Fruit fly (Drosophila melanogaster) whole organism, embryonic: ENCODE data around the gene Moca-cyp.
A peak's percentile ranks its signal among the peaks of the same experiment; 100 is the strongest.

Experiments
- BEAF-32 ChIP-seq: fragments of 200-800 bp; sonication (Bioruptor generic); optimal IDR thresholded peaks from 3 replicates; lab custom pipeline; 2017; ENCODE audit warnings: missing biosample characterization, missing genetic modification characterization, mild to moderate bottlenecking, moderate library complexity, missing genetic modification reagents
- Blimp-1 ChIP-seq: fragments of 200-800 bp; sonication (Bioruptor generic); optimal IDR thresholded peaks from 3 replicates; lab custom pipeline; 2018; ENCODE audit warnings: missing biosample characterization, missing genetic modification characterization, mild to moderate bottlenecking, moderate library complexity, missing genetic modification reagents
- CG11398 ChIP-seq: fragments of 200-800 bp; sonication (Bioruptor generic); optimal IDR thresholded peaks from 2 replicates; lab custom pipeline; 2016; ENCODE audit warnings: missing biosample characterization, missing genetic modification characterization
- CG13894 ChIP-seq: fragments of 200-800 bp; sonication (Bioruptor generic); optimal IDR thresholded peaks from 3 replicates; lab custom pipeline; 2018; ENCODE audit warnings: missing biosample characterization, mild to moderate bottlenecking, missing genetic modification characterization, moderate library complexity
- CG15073 ChIP-seq: fragments of 200-800 bp; sonication (Bioruptor generic); optimal IDR thresholded peaks from 2 replicates; lab custom pipeline; 2016; ENCODE audit warnings: missing biosample characterization, missing genetic modification characterization
- CG15514 ChIP-seq: fragments of 200-800 bp; sonication (Bioruptor generic); optimal IDR thresholded peaks from 3 replicates; lab custom pipeline; 2017; ENCODE audit warnings: missing biosample characterization, missing genetic modification characterization, mild to moderate bottlenecking, moderate library complexity, missing genetic modification reagents
- CG15696 ChIP-seq: fragments of 200-800 bp; sonication (Bioruptor generic); optimal IDR thresholded peaks from 2 replicates; lab custom pipeline; 2019; ENCODE audit warnings: missing biosample characterization, mild to moderate bottlenecking, missing genetic modification characterization, moderate library complexity
- CG2678 ChIP-seq: fragments of 200-800 bp; sonication (Bioruptor generic); optimal IDR thresholded peaks from 3 replicates; lab custom pipeline; 2019; ENCODE audit warnings: missing biosample characterization, mild to moderate bottlenecking, missing genetic modification characterization, moderate library complexity
- CG30403 ChIP-seq: fragments of 200-800 bp; sonication (Bioruptor generic); optimal IDR thresholded peaks from 3 replicates; lab custom pipeline; 2016; ENCODE audit warnings: missing biosample characterization, missing genetic modification characterization
- CG3281 ChIP-seq: fragments of 200-800 bp; sonication (Bioruptor generic); optimal IDR thresholded peaks from 3 replicates; lab custom pipeline; 2017; ENCODE audit warnings: missing biosample characterization, mild to moderate bottlenecking, missing genetic modification characterization
- CG3407 ChIP-seq: fragments of 200-800 bp; sonication (Bioruptor generic); optimal IDR thresholded peaks from 2 replicates; lab custom pipeline; 2018; ENCODE audit warnings: missing biosample characterization, mild to moderate bottlenecking, missing genetic modification characterization
- CG3838 ChIP-seq: fragments of 200-800 bp; sonication (Bioruptor generic); optimal IDR thresholded peaks from 3 replicates; lab custom pipeline; 2016; ENCODE audit warnings: missing biosample characterization, missing genetic modification characterization
- CG5953 ChIP-seq: fragments of 200-800 bp; sonication (Bioruptor generic); IDR thresholded peaks from 2 replicates; pipeline ENCODE4 v1.3.6; 2022; ENCODE audit warnings: missing biosample characterization, missing genetic modification characterization
- CG6175 ChIP-seq: fragments of 200-800 bp; sonication (Bioruptor generic); IDR thresholded peaks from 3 replicates; pipeline ENCODE4 v1.3.6; 2022; ENCODE audit warnings: missing biosample characterization, missing genetic modification characterization
- CG6254 ChIP-seq: fragments of 200-800 bp; sonication (Bioruptor generic); optimal IDR thresholded peaks from 3 replicates; lab custom pipeline; 2017; ENCODE audit warnings: mild to moderate bottlenecking, missing biosample characterization, missing genetic modification reagents, missing genetic modification characterization
- CG6813 ChIP-seq: fragments of 200-800 bp; sonication (Bioruptor generic); optimal IDR thresholded peaks from 2 replicates; lab custom pipeline; 2017; ENCODE audit warnings: missing biosample characterization, missing genetic modification characterization, mild to moderate bottlenecking, moderate library complexity, missing genetic modification reagents
- CG6854 ChIP-seq: fragments of 200-800 bp; sonication (Bioruptor generic); optimal IDR thresholded peaks from 3 replicates; lab custom pipeline; 2017; ENCODE audit warnings: missing biosample characterization, mild to moderate bottlenecking, missing genetic modification characterization
- CG7357 ChIP-seq: fragments of 200-800 bp; sonication (Bioruptor generic); IDR thresholded peaks from 3 replicates; pipeline ENCODE4 v1.3.6; 2022; ENCODE audit warnings: missing biosample characterization, missing genetic modification characterization
- CG7963 ChIP-seq: fragments of 200-800 bp; sonication (Bioruptor generic); IDR thresholded peaks from 3 replicates; pipeline ENCODE4 v1.3.6; 2022; ENCODE audit warnings: missing biosample characterization, missing genetic modification characterization; ENCODE audit not compliant: partially characterized antibody
- CG8290 ChIP-seq, 3 experiments: fragments of 200-800 bp; sonication (Bioruptor generic); optimal IDR thresholded peaks; 2 replicates each; lab custom pipeline; 2016 to 2019; ENCODE audit warnings: missing biosample characterization in 3 of 3, missing genetic modification characterization in 3 of 3, mild to moderate bottlenecking in 2 of 3, moderate library complexity in 1 of 3
- CG8944 ChIP-seq: fragments of 200-800 bp; sonication (Bioruptor generic); optimal IDR thresholded peaks from 3 replicates; lab custom pipeline; 2016; ENCODE audit warnings: missing biosample characterization, missing genetic modification characterization
- CG9437 ChIP-seq: fragments of 200-800 bp; sonication (Bioruptor generic); optimal IDR thresholded peaks from 2 replicates; lab custom pipeline; 2018; ENCODE audit warnings: missing biosample characterization, mild to moderate bottlenecking, missing genetic modification characterization
- CG9727 ChIP-seq: fragments of 200-800 bp; sonication (Bioruptor generic); optimal IDR thresholded peaks from 3 replicates; lab custom pipeline; 2017; ENCODE audit warnings: missing biosample characterization, mild to moderate bottlenecking, missing genetic modification characterization
- HHEX ChIP-seq: fragments of 200-800 bp; sonication (Bioruptor generic); optimal IDR thresholded peaks from 3 replicates; lab custom pipeline; 2017; ENCODE audit warnings: missing biosample characterization, mild to moderate bottlenecking, missing genetic modification characterization, missing genetic modification reagents
- HLH4C ChIP-seq: fragments of 200-800 bp; sonication (Bioruptor generic); IDR thresholded peaks from 3 replicates; pipeline ENCODE4 v1.3.6; 2022; ENCODE audit warnings: missing biosample characterization, missing genetic modification characterization; ENCODE audit not compliant: partially characterized antibody
- HmgZ ChIP-seq: fragments of 200-800 bp; sonication (Bioruptor generic); optimal IDR thresholded peaks from 2 replicates; lab custom pipeline; 2018; ENCODE audit warnings: missing biosample characterization, mild to moderate bottlenecking, missing genetic modification characterization
- Mrtf ChIP-seq: fragments of 200-800 bp; sonication (Bioruptor generic); IDR thresholded peaks from 3 replicates; pipeline ENCODE4 v1.3.6; 2022; ENCODE audit warnings: missing biosample characterization, missing genetic modification characterization
- NC2β ChIP-seq: fragments of 200-800 bp; sonication (Bioruptor generic); optimal IDR thresholded peaks from 2 replicates; lab custom pipeline; 2016; ENCODE audit warnings: missing biosample characterization, missing genetic modification characterization
- Nf-YC ChIP-seq: fragments of 200-800 bp; optimal IDR thresholded peaks from 3 replicates; lab custom pipeline; 2019; ENCODE audit warnings: missing biosample characterization, mild to moderate bottlenecking, missing genetic modification characterization, moderate library complexity
- Ptx1 ChIP-seq: fragments of 200-800 bp; sonication (Bioruptor generic); IDR thresholded peaks from 2 replicates; pipeline ENCODE4 v1.3.6; 2022; ENCODE audit warnings: missing biosample characterization, missing genetic modification characterization
- Ravus ChIP-seq: fragments of 200-800 bp; sonication (Bioruptor generic); IDR thresholded peaks from 2 replicates; pipeline ENCODE4 v1.3.6; 2022; ENCODE audit warnings: missing biosample characterization, missing genetic modification characterization
- Rx ChIP-seq: fragments of 200-800 bp; sonication (Bioruptor generic); IDR thresholded peaks from 2 replicates; pipeline ENCODE4 v1.3.6; 2022; ENCODE audit warnings: missing biosample characterization, missing genetic modification characterization
- bcd ChIP-seq: fragments of 200-800 bp; sonication (Bioruptor generic); optimal IDR thresholded peaks from 2 replicates; lab custom pipeline; 2017; ENCODE audit warnings: missing biosample characterization, mild to moderate bottlenecking, missing genetic modification characterization
- croc ChIP-seq: fragments of 200-800 bp; sonication (Bioruptor generic); conservative IDR thresholded peaks from 3 replicates; pipeline ENCODE4 v1.3.6; 2022; ENCODE audit warnings: missing biosample characterization, missing genetic modification characterization
- dati ChIP-seq: fragments of 200-800 bp; sonication (Bioruptor generic); IDR thresholded peaks from 2 replicates; pipeline ENCODE4 v1.3.6; 2022; ENCODE audit warnings: missing biosample characterization, missing genetic modification characterization
- gce ChIP-seq: fragments of 200-800 bp; sonication (Bioruptor generic); IDR thresholded peaks from 3 replicates; pipeline ENCODE4 v1.3.6; 2022; ENCODE audit warnings: missing biosample characterization, missing genetic modification characterization
- gem ChIP-seq: fragments of 200-800 bp; sonication (Bioruptor generic); optimal IDR thresholded peaks from 2 replicates; lab custom pipeline; 2019; ENCODE audit warnings: missing biosample characterization, mild to moderate bottlenecking, missing genetic modification characterization, moderate library complexity
- lbe ChIP-seq: fragments of 200-800 bp; sonication (Bioruptor generic); optimal IDR thresholded peaks from 2 replicates; lab custom pipeline; 2016; ENCODE audit warnings: missing biosample characterization, mild to moderate bottlenecking, missing genetic modification characterization
- onecut ChIP-seq: fragments of 200-800 bp; sonication (Bioruptor generic); IDR thresholded peaks from 2 replicates; pipeline ENCODE4 v1.3.6; 2022; ENCODE audit warnings: missing biosample characterization, missing genetic modification characterization
- peb ChIP-seq: fragments of 200-800 bp; sonication (Bioruptor generic); IDR thresholded peaks from 2 replicates; pipeline ENCODE4 v1.3.6; 2022; ENCODE audit warnings: missing biosample characterization, missing genetic modification characterization
- pros ChIP-seq: fragments of 200-800 bp; sonication (Bioruptor generic); optimal IDR thresholded peaks from 3 replicates; lab custom pipeline; 2019; ENCODE audit warnings: missing biosample characterization, mild to moderate bottlenecking, missing genetic modification characterization, moderate library complexity
- psq ChIP-seq: fragments of 200-800 bp; sonication (Bioruptor generic); optimal IDR thresholded peaks from 2 replicates; lab custom pipeline; 2017; ENCODE audit warnings: missing biosample characterization, missing genetic modification characterization
- pum ChIP-seq: fragments of 200-800 bp; sonication (Bioruptor generic); optimal IDR thresholded peaks from 2 replicates; lab custom pipeline; 2016; ENCODE audit warnings: missing biosample characterization, missing genetic modification characterization
- tna ChIP-seq: fragments of 200-800 bp; sonication (Bioruptor generic); IDR thresholded peaks from 2 replicates; pipeline ENCODE4 v1.3.6; 2022; ENCODE audit warnings: missing biosample characterization, missing genetic modification characterization; ENCODE audit not compliant: partially characterized antibody
- toy ChIP-seq: fragments of 200-800 bp; sonication (Bioruptor generic); IDR thresholded peaks from 2 replicates; pipeline ENCODE4 v1.3.6; 2022; ENCODE audit warnings: missing biosample characterization, missing genetic modification characterization
- trh ChIP-seq: fragments of 200-800 bp; sonication (Bioruptor generic); optimal IDR thresholded peaks from 2 replicates; lab custom pipeline; 2016; ENCODE audit warnings: missing biosample characterization, missing genetic modification characterization
- zfh1 ChIP-seq: fragments of 200-800 bp; sonication (Bioruptor generic); IDR thresholded peaks from 3 replicates; pipeline ENCODE4 v1.3.6; 2022; ENCODE audit warnings: missing biosample characterization, missing genetic modification characterization

The Moca-cyp gene

dm6 chr3R:28339654-28340605 is at the start of gene Moca-cyp, which contains the start of gene Gfat2 (continued):
- peak; percentile 45 for TF ChIP-seq CG13894 (tag; lab: Kevin White, UChicago)
- peak; percentile 59 for TF ChIP-seq bcd (GFP tag; lab: Kevin White, UChicago)
- no peak for TF ChIP-seq peb (GFP tag; lab: Robert Waterston, UW)
- peak; percentile 11 for TF ChIP-seq CG6854
- TF ChIP-seq gce (GFP tag; lab: Robert Waterston, UW): no peak
- 0 out of 2 replicates have a peak, but pooled peaks have one; percentile 31 for TF ChIP-seq Rx (GFP tag; lab: Robert Waterston, UW)
- 0 out of 2 replicates have a peak, but pooled peaks have one; percentile 25 for TF ChIP-seq dati
- peak; percentile 16 for TF ChIP-seq trh
- TF ChIP-seq HHEX (GFP tag; lab: Kevin White, UChicago): peak; percentile 54
- TF ChIP-seq CG6175 (GFP tag; lab: Robert Waterston, UW): no peak
- no peak for TF ChIP-seq Ravus (GFP tag; lab: Robert Waterston, UW)
- TF ChIP-seq croc (GFP tag; lab: Robert Waterston, UW): peak; percentile 35; the same call in 1 of the 3 replicates
- TF ChIP-seq pros (GFP tag; lab: Kevin White, UChicago): peak; percentile 11
- peak; percentile 32 for TF ChIP-seq HmgZ (tag; lab: Kevin White, UChicago)
- peak; percentile 64 for TF ChIP-seq CG15696 (tag; lab: Kevin White, UChicago)
- no peak for TF ChIP-seq CG15073
- TF ChIP-seq Ptx1: peak; percentile 61; the same call in 1 of the 2 replicates
- TF ChIP-seq CG2678 (tag; lab: Kevin White, UChicago): peak; percentile 68
- TF ChIP-seq lbe (GFP tag; lab: Kevin White, UChicago): peak; percentile 13
- peak; percentile 63 for TF ChIP-seq CG9437 (GFP tag; lab: Kevin White, UChicago)
- no peak for TF ChIP-seq NC2β (GFP tag; lab: Kevin White, UChicago)
- peak; percentile 14 for TF ChIP-seq CG3407 (GFP tag; lab: Kevin White, UChicago)
- peak; percentile 34 for TF ChIP-seq CG3838 (GFP tag; lab: Kevin White, UChicago)
- TF ChIP-seq pum (GFP tag; lab: Kevin White, UChicago): no peak
- peak; percentile 44 for TF ChIP-seq CG15514 (GFP tag; lab: Kevin White, UChicago)
- no peak for TF ChIP-seq CG11398 (GFP tag; lab: Kevin White, UChicago)
- TF ChIP-seq HLH4C (GFP tag; lab: Robert Waterston, UW): peak; percentile 61; the same call in 2 of the 3 replicates
- TF ChIP-seq CG9727: peak; percentile 75
- peak; percentile 65; the same call in 2 of the 3 replicates for TF ChIP-seq zfh1 (GFP tag; lab: Robert Waterston, UW)
- peak; percentile 57 for TF ChIP-seq CG6813 (GFP tag; lab: Kevin White, UChicago)
- no peak for TF ChIP-seq toy (GFP tag; lab: Robert Waterston, UW)
- TF ChIP-seq CG8944 (GFP tag; lab: Kevin White, UChicago): no peak
- peak; percentile 32; the same call in 1 of the 3 replicates for TF ChIP-seq CG7963 (GFP tag; lab: Robert Waterston, UW)
- TF ChIP-seq BEAF-32: peak; percentile 72
- peak; percentile 67 for TF ChIP-seq Nf-YC (tag; lab: Kevin White, UChicago)
- peak; percentile 62 for TF ChIP-seq CG30403 (GFP tag; lab: Kevin White, UChicago)
- no peak for TF ChIP-seq tna (GFP tag; lab: Robert Waterston, UW)
- TF ChIP-seq CG5953 (GFP tag; lab: Robert Waterston, UW): 0 out of 2 replicates have a peak, but pooled peaks have one; percentile 26
- peak; percentile 78 for TF ChIP-seq gem (tag; lab: Kevin White, UChicago)
- TF ChIP-seq CG6254 (GFP tag; lab: Kevin White, UChicago): peak; percentile 54
- peak; percentile 26; the same call in 1 of the 3 replicates for TF ChIP-seq CG7357
- no peak for TF ChIP-seq psq
- TF ChIP-seq Mrtf (GFP tag; lab: Robert Waterston, UW): peak; percentile 45; the same call in 1 of the 3 replicates
- peak; percentile 61 for TF ChIP-seq CG3281 (GFP tag; lab: Kevin White, UChicago)
- peak; percentile 38 for TF ChIP-seq Blimp-1 (GFP tag; lab: Kevin White, UChicago)
- peak; percentile 49 for TF ChIP-seq CG8290 (GFP tag; optimal IDR thresholded peaks at IDR 0.05; lab: Kevin White, UChicago)
- TF ChIP-seq CG8290 (tag; optimal IDR thresholded peaks at IDR 0.05; lab: Kevin White, UChicago): peak; percentile 13 to 67
- peak; percentile 55; the same call in 1 of the 2 replicates for TF ChIP-seq onecut (GFP tag; lab: Robert Waterston, UW)
